Fruit fly (Drosophila melanogaster) whole organism, embryonic: ENCODE measurements around the gene CG17803.

Experiments used
- Ada2b ChIP-seq: fragments of 200-800 bp; sonication (Bioruptor generic); IDR thresholded peaks from 2 replicates; pipeline ENCODE4 v1.3.6; 2022; ENCODE audit warnings: missing biosample characterization, missing genetic modification characterization
- Aef1 ChIP-seq: fragments of 200-800 bp; sonication (Bioruptor generic); IDR thresholded peaks from 3 replicates; pipeline ENCODE4 v1.3.6; 2022; ENCODE audit warnings: missing biosample characterization, missing genetic modification characterization
- BtbVII ChIP-seq: fragments of 200-800 bp; sonication (Bioruptor generic); optimal IDR thresholded peaks from 3 replicates; lab custom pipeline; 2017; ENCODE audit warnings: missing biosample characterization, mild to moderate bottlenecking, missing genetic modification characterization
- CG10366 ChIP-seq: fragments of 200-800 bp; sonication (Bioruptor generic); IDR thresholded peaks from 2 replicates; pipeline ENCODE4 v1.3.6; 2022; ENCODE audit warnings: missing biosample characterization, missing genetic modification characterization
- CG10654 ChIP-seq: fragments of 200-800 bp; sonication (Bioruptor generic); optimal IDR thresholded peaks from 2 replicates; lab custom pipeline; 2016; ENCODE audit warnings: missing biosample characterization, missing genetic modification characterization
- CG11723 ChIP-seq: fragments of 200-800 bp; sonication (Bioruptor generic); optimal IDR thresholded peaks from 2 replicates; lab custom pipeline; 2017; ENCODE audit warnings: missing biosample characterization, mild to moderate bottlenecking, missing genetic modification characterization
- CG12236 ChIP-seq: fragments of 200-800 bp; sonication (Bioruptor generic); optimal IDR thresholded peaks from 2 replicates; lab custom pipeline; 2016; ENCODE audit warnings: missing biosample characterization, missing genetic modification characterization
- CG13287 ChIP-seq: fragments of 200-800 bp; sonication (Bioruptor generic); IDR thresholded peaks from 2 replicates; pipeline ENCODE4 v1.3.6; 2022; ENCODE audit warnings: missing biosample characterization, missing genetic modification characterization; ENCODE audit not compliant: partially characterized antibody
- CG13624 ChIP-seq: fragments of 200-800 bp; sonication (Bioruptor generic); optimal IDR thresholded peaks from 2 replicates; lab custom pipeline; 2016; ENCODE audit warnings: missing biosample characterization, missing genetic modification characterization
- CG15269 ChIP-seq: fragments of 200-800 bp; sonication (Bioruptor generic); optimal IDR thresholded peaks from 2 replicates; lab custom pipeline; 2018; ENCODE audit warnings: missing biosample characterization, mild to moderate bottlenecking, missing genetic modification characterization, moderate library complexity
- CG1529 ChIP-seq: fragments of 200-800 bp; sonication (Bioruptor generic); optimal IDR thresholded peaks from 3 replicates; lab custom pipeline; 2018; ENCODE audit warnings: missing biosample characterization, missing genetic modification characterization
- CG2678 ChIP-seq: fragments of 200-800 bp; sonication (Bioruptor generic); optimal IDR thresholded peaks from 3 replicates; lab custom pipeline; 2019; ENCODE audit warnings: missing biosample characterization, mild to moderate bottlenecking, missing genetic modification characterization, moderate library complexity
- CG2712 ChIP-seq: fragments of 200-800 bp; optimal IDR thresholded peaks from 3 replicates; lab custom pipeline; 2019; ENCODE audit warnings: missing biosample characterization, mild to moderate bottlenecking, missing genetic modification characterization, moderate library complexity
- CG30403 ChIP-seq: fragments of 200-800 bp; sonication (Bioruptor generic); optimal IDR thresholded peaks from 3 replicates; lab custom pipeline; 2016; ENCODE audit warnings: missing biosample characterization, missing genetic modification characterization
- CG32767 ChIP-seq: fragments of 200-800 bp; sonication (Bioruptor generic); IDR thresholded peaks from 2 replicates; pipeline ENCODE4 v1.3.6; 2022; ENCODE audit warnings: missing biosample characterization, missing genetic modification characterization
- CG6683 ChIP-seq: fragments of 200-800 bp; sonication (Bioruptor generic); optimal IDR thresholded peaks from 2 replicates; lab custom pipeline; 2017; ENCODE audit warnings: missing biosample characterization, mild to moderate bottlenecking, missing genetic modification characterization, missing genetic modification reagents
- CG8924 ChIP-seq: fragments of 200-800 bp; optimal IDR thresholded peaks from 3 replicates; lab custom pipeline; 2019; ENCODE audit warnings: missing biosample characterization, mild to moderate bottlenecking, missing genetic modification characterization, moderate library complexity
- Dad ChIP-seq: fragments of 200-800 bp; sonication (Bioruptor generic); optimal IDR thresholded peaks from 3 replicates; lab custom pipeline; 2016; ENCODE audit warnings: missing biosample characterization, missing genetic modification characterization
- Doc2 ChIP-seq: fragments of 200-800 bp; sonication (Bioruptor generic); IDR thresholded peaks from 2 replicates; pipeline ENCODE4 v1.3.6; 2022; ENCODE audit warnings: missing biosample characterization, missing genetic modification characterization
- E2f1 ChIP-seq: fragments of 200-800 bp; sonication (Bioruptor generic); IDR thresholded peaks from 2 replicates; pipeline ENCODE4 v1.3.6; 2022; ENCODE audit warnings: missing biosample characterization, missing genetic modification characterization
- Ets65A ChIP-seq: fragments of 200-800 bp; sonication (Bioruptor generic); peaks from one replicate; lab custom pipeline; 2016; ENCODE audit warnings: missing biosample characterization, missing genetic modification characterization
- HLH54F ChIP-seq: fragments of 200-800 bp; sonication (Bioruptor generic); optimal IDR thresholded peaks from 3 replicates; lab custom pipeline; 2016; ENCODE audit warnings: missing biosample characterization, missing genetic modification characterization
- Hr3 ChIP-seq: fragments of 200-800 bp; sonication (Bioruptor generic); optimal IDR thresholded peaks from 3 replicates; lab custom pipeline; 2016; ENCODE audit warnings: missing biosample characterization, missing genetic modification characterization
- Hsf ChIP-seq: fragments of 200-800 bp; sonication (Bioruptor generic); optimal IDR thresholded peaks from 3 replicates; lab custom pipeline; 2016; ENCODE audit warnings: missing biosample characterization, missing genetic modification characterization
- Jarid2 ChIP-seq: fragments of 200-800 bp; sonication (Bioruptor generic); optimal IDR thresholded peaks from 3 replicates; lab custom pipeline; 2017; ENCODE audit warnings: mild to moderate bottlenecking, missing biosample characterization, missing genetic modification reagents, missing genetic modification characterization
- Kr ChIP-seq: fragments of 200-800 bp; sonication (Bioruptor generic); optimal IDR thresholded peaks from 2 replicates; lab custom pipeline; 2017; ENCODE audit warnings: missing biosample characterization, mild to moderate bottlenecking, missing genetic modification characterization
- Lpt ChIP-seq: fragments of >200 bp; optimal IDR thresholded peaks from 2 replicates; lab custom pipeline; 2018; ENCODE audit warnings: missing biosample characterization, missing genetic modification characterization
- MESR4 ChIP-seq: fragments of 200-800 bp; sonication (Bioruptor generic); optimal IDR thresholded peaks from 2 replicates; lab custom pipeline; 2018; ENCODE audit warnings: missing biosample characterization, mild to moderate bottlenecking, missing genetic modification characterization, moderate library complexity
- NK7.1 ChIP-seq: fragments of 200-800 bp; sonication (Bioruptor generic); optimal IDR thresholded peaks from 3 replicates; lab custom pipeline; 2016; ENCODE audit warnings: missing biosample characterization, missing genetic modification characterization
- NfI ChIP-seq: fragments of 200-800 bp; sonication (Bioruptor generic); optimal IDR thresholded peaks from 3 replicates; lab custom pipeline; 2018; ENCODE audit warnings: missing biosample characterization, mild to moderate bottlenecking, missing genetic modification characterization, moderate library complexity
- TFAM ChIP-seq: fragments of 200-800 bp; sonication (Bioruptor generic); optimal IDR thresholded peaks from 2 replicates; lab custom pipeline; 2017; ENCODE audit warnings: missing biosample characterization, missing genetic modification characterization, inconsistent platforms
- cg ChIP-seq: fragments of 200-800 bp; sonication (Bioruptor generic); optimal IDR thresholded peaks from 3 replicates; lab custom pipeline; 2019; ENCODE audit warnings: missing biosample characterization, mild to moderate bottlenecking, missing genetic modification characterization, moderate library complexity
- crol ChIP-seq: fragments of 200-800 bp; sonication (Bioruptor generic); IDR thresholded peaks from 2 replicates; pipeline ENCODE4 v1.3.6; 2022; ENCODE audit warnings: missing biosample characterization, missing genetic modification characterization
- dmrt11E ChIP-seq: fragments of 200-800 bp; sonication (Bioruptor generic); optimal IDR thresholded peaks from 3 replicates; lab custom pipeline; 2018; ENCODE audit warnings: missing biosample characterization, mild to moderate bottlenecking, missing genetic modification characterization, moderate library complexity
- fd64A ChIP-seq: fragments of 200-800 bp; sonication (Bioruptor generic); optimal IDR thresholded peaks from 3 replicates; lab custom pipeline; 2018; ENCODE audit warnings: missing biosample characterization, mild to moderate bottlenecking, missing genetic modification characterization
- gem ChIP-seq: fragments of 200-800 bp; sonication (Bioruptor generic); optimal IDR thresholded peaks from 2 replicates; lab custom pipeline; 2019; ENCODE audit warnings: missing biosample characterization, mild to moderate bottlenecking, missing genetic modification characterization, moderate library complexity
- her ChIP-seq: fragments of 200-800 bp; sonication (Bioruptor generic); optimal IDR thresholded peaks from 2 replicates; lab custom pipeline; 2016; ENCODE audit warnings: missing biosample characterization, missing genetic modification characterization
- inv ChIP-seq: fragments of 200-800 bp; sonication (Bioruptor generic); IDR thresholded peaks from 2 replicates; pipeline ENCODE4 v1.3.6; 2022; ENCODE audit warnings: missing biosample characterization, missing genetic modification characterization; ENCODE audit not compliant: partially characterized antibody
- jing ChIP-seq: fragments of 200-800 bp; sonication (Bioruptor generic); optimal IDR thresholded peaks from 2 replicates; lab custom pipeline; 2018; ENCODE audit warnings: missing biosample characterization, mild to moderate bottlenecking, missing genetic modification characterization
- lmd ChIP-seq: fragments of 200-800 bp; sonication (Bioruptor generic); IDR thresholded peaks from 2 replicates; pipeline ENCODE4 v1.3.6; 2022; ENCODE audit warnings: missing biosample characterization, missing genetic modification characterization
- lov ChIP-seq, 2 experiments: fragments of 200-800 bp in 1 of 2; fragments of >200 bp in 1 of 2; sonication (Bioruptor generic) in 1 of 2; IDR thresholded peaks in 1 of 2; optimal IDR thresholded peaks in 1 of 2; 2 replicates in 1 of 2; 3 replicates in 1 of 2; pipeline versions ENCODE4 v1.3.6 to Lab custom; 2017 to 2022; ENCODE audit warnings: missing biosample characterization in 1 of 2, missing genetic modification characterization in 1 of 2
- maf-S ChIP-seq: fragments of 200-800 bp; sonication (Bioruptor generic); optimal IDR thresholded peaks from 2 replicates; lab custom pipeline; 2016; ENCODE audit warnings: missing biosample characterization, missing genetic modification characterization
- mld ChIP-seq: fragments of 200-800 bp; sonication (Bioruptor generic); IDR thresholded peaks from 3 replicates; pipeline ENCODE4 v1.3.6; 2022; ENCODE audit warnings: missing biosample characterization, missing genetic modification characterization; ENCODE audit not compliant: partially characterized antibody
- pfk ChIP-seq: fragments of 200-800 bp; sonication (Bioruptor generic); optimal IDR thresholded peaks from 2 replicates; lab custom pipeline; 2018; ENCODE audit warnings: missing biosample characterization, mild to moderate bottlenecking, missing genetic modification characterization, moderate library complexity
- pros ChIP-seq: fragments of 200-800 bp; sonication (Bioruptor generic); optimal IDR thresholded peaks from 3 replicates; lab custom pipeline; 2019; ENCODE audit warnings: missing biosample characterization, mild to moderate bottlenecking, missing genetic modification characterization, moderate library complexity
- ranshi ChIP-seq: fragments of 200-800 bp; sonication (Bioruptor generic); IDR thresholded peaks from 2 replicates; pipeline ENCODE4 v1.3.6; 2022; ENCODE audit warnings: missing biosample characterization, missing genetic modification characterization
- sc ChIP-seq, 3 experiments: fragments of >200 bp in 2 of 3; fragments of 200-800 bp in 1 of 3; sonication (Bioruptor generic) in 1 of 3; optimal IDR thresholded peaks; 2 replicates in 2 of 3; 3 replicates in 1 of 3; lab custom pipeline; 2017; ENCODE audit warnings: mild to moderate bottlenecking in 1 of 3, missing biosample characterization in 1 of 3, missing genetic modification characterization in 1 of 3, missing genetic modification reagents in 1 of 3
- schlank ChIP-seq: fragments of 200-800 bp; sonication (Bioruptor generic); optimal IDR thresholded peaks from 2 replicates; lab custom pipeline; 2018; ENCODE audit warnings: missing biosample characterization, mild to moderate bottlenecking, missing genetic modification characterization
- sr ChIP-seq: fragments of 200-800 bp; sonication (Bioruptor generic); IDR thresholded peaks from 3 replicates; pipeline ENCODE4 v1.3.6; 2022; ENCODE audit warnings: missing biosample characterization, missing genetic modification characterization
- twi ChIP-seq: fragments of 200-800 bp; optimal IDR thresholded peaks from 2 replicates; lab custom pipeline; 2019; ENCODE audit warnings: missing biosample characterization, mild to moderate bottlenecking, missing genetic modification characterization, moderate library complexity
- zen2 ChIP-seq: fragments of 200-800 bp; sonication (Bioruptor generic); IDR thresholded peaks from 3 replicates; pipeline ENCODE4 v1.3.6; 2022; ENCODE audit warnings: missing biosample characterization, missing genetic modification characterization; ENCODE audit not compliant: partially characterized antibody

CG17803 gene

dm6 chr3R:17818803-17819202, 17.5 kb upstream of the CG17803 start (continued):
- TF ChIP-seq dmrt11E (tag; lab: Kevin White, UChicago) (no peak), schlank (no peak), HLH54F (GFP tag; lab: Kevin White, UChicago) (no peak), sc (optimal IDR thresholded peaks at IDR 0.05; lab: Kevin White, UChicago) (no peak), sc (GFP tag; optimal IDR thresholded peaks at IDR 0.05; lab: Kevin White, UChicago) (no peak), Doc2 (no peak), BtbVII (no peak), CG15269 (peak; percentile 44), ranshi (GFP tag; lab: Robert Waterston, UW) (no peak), CG1529 (no peak), lmd (GFP tag; lab: Robert Waterston, UW) (no peak), Dad (GFP tag; lab: Kevin White, UChicago) (no peak), NK7.1 (GFP tag; lab: Kevin White, UChicago) (no peak), inv (GFP tag; lab: Robert Waterston, UW) (no peak), CG10366 (no peak), Jarid2 (GFP tag; lab: Kevin White, UChicago) (no peak), Hsf (peak; percentile 39), TFAM (GFP tag; lab: Kevin White, UChicago) (no peak), CG13287 (GFP tag; lab: Robert Waterston, UW) (no peak), sr (GFP tag; lab: Robert Waterston, UW) (no peak), cg (no peak), pros (GFP tag; lab: Kevin White, UChicago) (no peak), fd64A (GFP tag; lab: Kevin White, UChicago) (no peak), MESR4 (no peak), crol (no peak), CG2678 (peak; percentile 57), mld (no peak), twi (tag; lab: Kevin White, UChicago) (no peak), Lpt (no peak), pfk (GFP tag; lab: Kevin White, UChicago) (no peak), CG11723 (GFP tag; lab: Kevin White, UChicago) (no peak), CG12236 (GFP tag; lab: Kevin White, UChicago) (no peak), CG8924 (tag; lab: Kevin White, UChicago) (no peak), NfI (GFP tag; lab: Kevin White, UChicago) (peak; percentile 43), CG2712 (peak; percentile 19), maf-S (peak; percentile 2), Hr3 (GFP tag; lab: Kevin White, UChicago) (no peak), Aef1 (no peak), CG30403 (peak; percentile 28), gem (tag; lab: Kevin White, UChicago) (peak; percentile 62), CG10654 (GFP tag; lab: Kevin White, UChicago) (no peak), zen2 (GFP tag; lab: Robert Waterston, UW) (no peak), CG32767 (GFP tag; lab: Robert Waterston, UW) (no peak), jing (no peak), her (GFP tag; lab: Kevin White, UChicago) (no peak), E2f1 (GFP tag; lab: Robert Waterston, UW) (0 out of 2 replicates have a peak, but pooled peaks have one; percentile 14), Ada2b (GFP tag; lab: Robert Waterston, UW) (no peak), Ets65A (GFP tag; lab: Kevin White, UChicago) (peak; percentile 10), CG13624 (no peak), Kr (GFP tag; lab: Kevin White, UChicago) (no peak), CG6683 (GFP tag; lab: Kevin White, UChicago) (no peak), lov (optimal IDR thresholded peaks at IDR 0.05; lab: Kevin White, UChicago) (no peak), lov (GFP tag; IDR thresholded peaks at IDR 0.05; lab: Robert Waterston, UW) (no peak)
